Worm (Caenorhabditis elegans) whole organism, young adult: ENCODE measurements around the gene vab-23.
A peak's percentile ranks its signal among the peaks of the same experiment; 100 is the strongest.

ENCODE experiments used
- B0035.1 ChIP-seq: sonication (generic microtip); optimal IDR thresholded peaks from 2 replicates; lab custom pipeline; 2016; ENCODE audit warnings: missing genetic modification characterization, mild to moderate bottlenecking, missing compliant biosample characterization, missing genotype, missing genetic modification reagents
- B0261.1 ChIP-seq: sonication (generic microtip); optimal IDR thresholded peaks from 2 replicates; lab custom pipeline; 2016; ENCODE audit warnings: mild to moderate bottlenecking, missing genetic modification characterization, moderate library complexity, missing compliant biosample characterization
- C06A6.2 ChIP-seq: fragments of 200-800 bp; sonication (Bioruptor generic); conservative IDR thresholded peaks from 2 replicates; pipeline ENCODE4 v1.3.6; 2022; ENCODE audit warnings: missing genetic modification characterization, missing compliant biosample characterization
- C17E4.6 ChIP-seq: fragments of 200-800 bp; sonication (Bioruptor generic); IDR thresholded peaks from 2 replicates; pipeline ENCODE4 v1.3.6; 2022; ENCODE audit warnings: missing genetic modification reagents, missing genetic modification characterization, missing compliant biosample characterization
- F37B4.10 ChIP-seq: fragments of 200-800 bp; sonication (Bioruptor generic); IDR thresholded peaks from 2 replicates; pipeline ENCODE4 v1.3.6; 2022; ENCODE audit warnings: missing genetic modification characterization, missing compliant biosample characterization
- F57A8.1 ChIP-seq: fragments of 200-800 bp; sonication (Bioruptor generic); optimal IDR thresholded peaks from 2 replicates; lab custom pipeline; 2018; ENCODE audit warnings: mild to moderate bottlenecking, missing genetic modification characterization, moderate library complexity, missing compliant biosample characterization
- K12H6.12 ChIP-seq: fragments of 200-800 bp; sonication (Bioruptor generic); optimal IDR thresholded peaks from 2 replicates; lab custom pipeline; 2018; ENCODE audit warnings: mild to moderate bottlenecking, missing genetic modification characterization, missing compliant biosample characterization
- T26A5.8 ChIP-seq: sonication (generic microtip); optimal IDR thresholded peaks from 2 replicates; lab custom pipeline; 2016; ENCODE audit warnings: missing genetic modification characterization, missing compliant biosample characterization
- Y67H2A.10 ChIP-seq: fragments of 200-800 bp; sonication (Bioruptor generic); conservative IDR thresholded peaks from 2 replicates; pipeline ENCODE4 v1.3.6; 2022; ENCODE audit warnings: missing genetic modification reagents, missing genetic modification characterization, missing compliant biosample characterization
- Y79H2A.3 ChIP-seq: fragments of 200-800 bp; sonication (Bioruptor generic); conservative IDR thresholded peaks from 2 replicates; pipeline ENCODE4 v1.3.6; 2022; ENCODE audit warnings: missing genetic modification reagents, missing genetic modification characterization, missing compliant biosample characterization
- ceh-27 ChIP-seq: fragments of 200-800 bp; sonication (Bioruptor generic); optimal IDR thresholded peaks from 2 replicates; lab custom pipeline; 2018; ENCODE audit warnings: mild to moderate bottlenecking, missing genetic modification characterization, moderate library complexity, missing compliant biosample characterization
- egl-18 ChIP-seq: fragments of 200-800 bp; sonication (Bioruptor generic); IDR thresholded peaks from 2 replicates; pipeline ENCODE4 v1.3.6; 2022; ENCODE audit warnings: missing genetic modification reagents, missing genetic modification characterization, missing compliant biosample characterization
- fkh-3 ChIP-seq: sonication (generic microtip); optimal IDR thresholded peaks from 2 replicates; lab custom pipeline; 2016; ENCODE audit warnings: mild to moderate bottlenecking, missing genetic modification characterization, missing compliant biosample characterization
- hlh-12 ChIP-seq: sonication (generic microtip); optimal IDR thresholded peaks from 2 replicates; lab custom pipeline; 2016; ENCODE audit warnings: missing genetic modification characterization, missing compliant biosample characterization
- hmg-1.2 ChIP-seq: fragments of 200-800 bp; sonication (Bioruptor generic); IDR thresholded peaks from 2 replicates; pipeline ENCODE4 v1.3.6; 2022; ENCODE audit warnings: missing genetic modification reagents, missing genetic modification characterization, missing compliant biosample characterization
- hmg-20 ChIP-seq: fragments of 200-800 bp; sonication (Bioruptor generic); IDR thresholded peaks from 2 replicates; pipeline ENCODE4 v1.3.6; 2022; ENCODE audit warnings: missing genetic modification reagents, missing genetic modification characterization, missing compliant biosample characterization
- let-607 ChIP-seq, 2 experiments: fragments of 200-800 bp in 1 of 2; sonication (Bioruptor generic) in 1 of 2; sonication (generic microtip) in 1 of 2; optimal IDR thresholded peaks; 2 replicates each; lab custom pipeline; 2016 to 2018; ENCODE audit warnings: mild to moderate bottlenecking in 2 of 2, missing compliant biosample characterization in 2 of 2, missing genetic modification characterization in 2 of 2, moderate library complexity in 2 of 2, missing genotype in 1 of 2
- lsy-27 ChIP-seq: sonication (generic microtip); optimal IDR thresholded peaks from 2 replicates; lab custom pipeline; 2017; ENCODE audit warnings: missing genetic modification characterization, mild to moderate bottlenecking, missing compliant biosample characterization, antibody characterized with exemption, missing genotype, borderline replicate concordance; ENCODE audit not compliant: insufficient read depth
- madf-10 ChIP-seq: sonication (generic microtip); optimal IDR thresholded peaks from 2 replicates; lab custom pipeline; 2016; ENCODE audit warnings: mild to moderate bottlenecking, missing genetic modification characterization, missing compliant biosample characterization
- mcd-1 ChIP-seq: fragments of 200-800 bp; sonication (Bioruptor generic); IDR thresholded peaks from 2 replicates; pipeline ENCODE4 v1.3.6; 2022; ENCODE audit warnings: missing genetic modification reagents, missing genetic modification characterization, missing compliant biosample characterization
- mel-28 ChIP-seq: sonication (generic microtip); optimal IDR thresholded peaks from 2 replicates; lab custom pipeline; 2016; ENCODE audit warnings: borderline replicate concordance, mild to moderate bottlenecking, missing genetic modification characterization, missing compliant biosample characterization
- mes-4 ChIP-seq: sonication (generic microtip); optimal IDR thresholded peaks from 2 replicates; lab custom pipeline; 2016; ENCODE audit warnings: missing genotype, missing genetic modification characterization, missing compliant biosample characterization
- nhr-120 ChIP-seq: fragments of 200-800 bp; sonication (Bioruptor generic); IDR thresholded peaks from 2 replicates; pipeline ENCODE4 v1.3.6; 2022; ENCODE audit warnings: missing genetic modification characterization, missing compliant biosample characterization
- nhr-80 ChIP-seq: sonication (generic microtip); optimal IDR thresholded peaks from 2 replicates; lab custom pipeline; 2016; ENCODE audit warnings: missing genetic modification characterization, missing compliant biosample characterization
- nhr-90 ChIP-seq: sonication (generic microtip); optimal IDR thresholded peaks from 2 replicates; lab custom pipeline; 2016; ENCODE audit warnings: missing genotype, mild to moderate bottlenecking, missing genetic modification characterization, missing compliant biosample characterization
- rpc-1 ChIP-seq, 2 experiments: fragments of 150-350 bp in 1 of 2; sonication (generic microtip) in 1 of 2; optimal IDR thresholded peaks; 2 replicates each; lab custom pipeline; 2014 to 2018; ENCODE audit warnings: missing biosample characterization in 1 of 2, missing genetic modification characterization in 1 of 2, missing genetic modification reagents in 1 of 2, missing genotype in 1 of 2
- snpc-1.3 ChIP-seq: sonication (generic microtip); optimal IDR thresholded peaks from 2 replicates; lab custom pipeline; 2017; ENCODE audit warnings: missing genetic modification characterization, mild to moderate bottlenecking, missing compliant biosample characterization, antibody characterized with exemption, moderate library complexity, missing genotype, missing genetic modification reagents; ENCODE audit not compliant: insufficient read depth
- somi-1 ChIP-seq: fragments of 200-800 bp; sonication (Bioruptor generic); optimal IDR thresholded peaks from 2 replicates; lab custom pipeline; 2018; ENCODE audit warnings: mild to moderate bottlenecking, missing genetic modification characterization, missing compliant biosample characterization
- tbx-9 ChIP-seq: sonication (generic microtip); optimal IDR thresholded peaks from 2 replicates; lab custom pipeline; 2016; ENCODE audit warnings: borderline replicate concordance, missing genetic modification characterization, inconsistent platforms, missing compliant biosample characterization
- unc-62 ChIP-seq: fragments of 150-350 bp; optimal IDR thresholded peaks from 2 replicates; lab custom pipeline; 2014; ENCODE audit warnings: missing biosample characterization, missing genetic modification reagents, missing genetic modification characterization
- zfh-2 ChIP-seq: fragments of 200-800 bp; sonication (Bioruptor generic); conservative IDR thresholded peaks from 2 replicates; pipeline ENCODE4 v1.3.6; 2022; ENCODE audit warnings: missing genetic modification reagents, missing genetic modification characterization, missing compliant biosample characterization
- zim-3 ChIP-seq: sonication (generic microtip); optimal IDR thresholded peaks from 2 replicates; lab custom pipeline; 2017; ENCODE audit warnings: mild to moderate bottlenecking, missing genetic modification characterization, moderate library complexity, missing compliant biosample characterization

Gene vab-23

DNA sequence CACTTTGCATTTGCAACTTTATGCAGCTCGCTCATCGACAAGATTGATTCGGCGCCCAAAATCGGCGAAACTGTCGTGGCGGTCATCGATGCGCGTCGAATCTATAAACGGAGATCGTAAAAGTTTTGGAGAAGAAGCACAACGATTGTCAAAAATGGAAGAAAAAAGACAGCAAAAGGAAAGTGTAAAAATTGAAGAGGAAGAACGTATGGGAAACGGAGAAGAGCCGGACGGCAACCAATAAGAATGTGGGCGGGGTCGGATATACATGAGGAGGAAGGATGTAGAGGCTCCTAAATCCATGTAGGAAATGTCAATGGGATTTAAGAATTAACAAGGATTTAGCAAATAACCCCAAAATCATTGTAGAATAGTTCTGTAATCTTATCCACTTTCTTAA is at the start of gene vab-23:
TSS of gene vab-23 (minus strand) at position 101 of the 400 bp plus-strand sequence.
- TF ChIP-seq rpc-1 (optimal IDR thresholded peaks at IDR 0.05; lab: Kevin White, UChicago): no peak
- TF ChIP-seq rpc-1 (tag; optimal IDR thresholded peaks at IDR 0.05; lab: Kevin White, UChicago): no peak
- no peak for TF ChIP-seq somi-1 (GFP tag; lab: Kevin White, UChicago)
- TF ChIP-seq unc-62 (GFP tag; lab: Kevin White, UChicago): no peak
- TF ChIP-seq K12H6.12 (tag; lab: Kevin White, UChicago): no peak
- TF ChIP-seq nhr-120: no peak
- TF ChIP-seq ceh-27 (GFP tag; lab: Kevin White, UChicago): no peak
- TF ChIP-seq mes-4: no peak
- TF ChIP-seq B0035.1 (tag; lab: Kevin White, UChicago): no peak
- no peak for TF ChIP-seq F57A8.1 (GFP tag; lab: Kevin White, UChicago)
- TF ChIP-seq lsy-27 (tag; lab: Kevin White, UChicago): no peak
- no peak for TF ChIP-seq Y67H2A.10 (GFP tag; lab: Robert Waterston, UW)

DNA sequence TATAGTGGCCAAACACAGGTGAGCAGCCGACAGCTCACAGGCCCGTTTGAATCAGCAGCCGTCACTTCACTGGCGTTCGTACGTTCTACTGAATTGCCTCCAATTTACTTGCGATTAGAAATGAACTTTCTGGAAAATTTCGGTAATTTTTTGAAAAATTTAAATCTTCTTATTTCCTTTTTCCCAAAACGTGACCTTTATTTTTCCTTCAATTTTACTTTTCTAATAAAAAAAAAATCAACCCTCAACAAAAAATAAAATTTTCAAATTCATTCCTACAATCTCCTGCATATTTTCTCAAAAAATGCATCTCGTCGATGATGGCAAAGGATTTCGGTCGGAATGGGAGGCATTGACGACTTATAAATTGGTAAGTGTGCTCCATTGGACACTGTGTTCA is 47.4 kb upstream of the vab-23 start, which contains the start of gene W03C9.8:
TSS of gene W03C9.8 (plus strand) at position 301 of the 400 bp plus-strand sequence.
- TF ChIP-seq madf-10: no peak

DNA sequence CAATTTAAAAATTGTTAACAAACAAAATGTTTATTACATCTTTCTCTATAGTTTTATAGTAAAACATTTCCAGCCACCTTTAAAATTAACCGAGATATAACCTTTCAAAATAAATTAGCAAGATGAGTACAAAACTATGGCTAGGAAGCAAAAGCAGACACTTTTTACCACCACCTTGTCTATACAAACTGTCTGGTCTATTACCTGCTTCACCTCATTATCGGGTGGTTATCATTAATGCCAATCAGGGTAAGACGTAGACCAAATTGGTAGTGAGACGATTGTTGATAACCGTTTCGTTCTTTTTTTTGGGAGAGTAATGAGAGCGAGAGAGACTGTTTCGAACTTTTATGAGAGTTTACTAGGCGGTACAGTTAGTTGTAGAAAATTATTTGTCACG is 35.4 kb upstream of the vab-23 start:
- TF ChIP-seq nhr-80 (tag; lab: Kevin White, UChicago) (peak; percentile 54), fkh-3 (no peak)

DNA sequence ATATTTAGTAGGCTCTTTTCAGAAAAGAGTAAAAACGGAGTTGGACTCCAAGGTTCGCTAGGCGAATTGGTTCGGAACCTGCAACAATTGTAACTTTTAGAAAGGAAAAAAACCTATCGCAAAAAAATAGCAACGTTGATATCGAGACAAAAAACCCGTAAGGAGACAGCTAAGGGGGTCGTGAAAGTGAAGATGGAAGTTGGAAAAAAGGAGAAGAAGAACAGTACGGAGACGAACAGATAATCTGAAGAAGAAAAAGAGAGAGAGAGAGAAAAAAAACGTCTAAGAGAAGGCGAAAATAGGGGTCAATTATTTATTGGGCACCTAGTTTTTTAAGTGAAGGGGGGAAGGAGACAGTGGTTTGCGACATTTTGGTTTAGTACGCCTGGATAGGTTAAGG is 34.3 kb upstream of the vab-23 start, which contains the start of gene lin-29:
TSS of gene lin-29 (minus strand) at position 78 of the 400 bp plus-strand sequence.
- TF ChIP-seq C17E4.6 (GFP tag; lab: Robert Waterston, UW): no peak
- no peak for TF ChIP-seq mcd-1
- no peak for TF ChIP-seq T26A5.8 (tag; lab: Kevin White, UChicago)
- no peak for TF ChIP-seq mel-28 (tag; lab: Kevin White, UChicago)
- no peak for TF ChIP-seq C06A6.2 (GFP tag; lab: Robert Waterston, UW)
- TF ChIP-seq zfh-2 (GFP tag; lab: Robert Waterston, UW): no peak
- TF ChIP-seq hmg-1.2 (GFP tag; lab: Robert Waterston, UW): no peak
- no peak for TF ChIP-seq B0261.1 (tag; lab: Kevin White, UChicago)
- TF ChIP-seq nhr-90 (tag; lab: Kevin White, UChicago): no peak
- no peak for TF ChIP-seq F37B4.10
- no peak for TF ChIP-seq tbx-9 (tag; lab: Kevin White, UChicago)
- no peak for TF ChIP-seq B0035.1 (tag; lab: Kevin White, UChicago)
- TF ChIP-seq Y79H2A.3 (GFP tag; lab: Robert Waterston, UW): no peak
- TF ChIP-seq, all 124 proteins: peak for 0

DNA sequence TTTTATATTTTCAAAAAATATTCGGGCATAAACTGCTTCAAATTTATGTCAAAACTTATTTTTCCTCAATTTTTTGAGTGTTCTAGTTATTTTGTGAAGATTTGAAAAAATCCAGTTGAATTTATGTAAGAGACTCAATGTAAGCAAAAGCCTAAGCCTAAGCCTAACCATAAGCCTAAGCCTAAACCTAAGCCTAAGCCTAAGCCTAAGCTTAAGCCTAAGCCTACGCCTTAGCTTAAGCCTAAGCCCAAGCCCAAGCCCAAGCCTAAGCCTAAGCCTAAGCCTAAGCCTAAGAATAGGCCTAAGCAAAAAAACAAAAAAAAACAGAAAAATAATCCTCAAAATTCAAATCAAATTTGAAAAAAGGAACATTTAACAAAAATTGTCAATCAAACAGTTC is 29.1 kb upstream of the vab-23 start:
- TF ChIP-seq let-607 (tag; optimal IDR thresholded peaks at IDR 0.05; lab: Kevin White, UChicago): no peak
- TF ChIP-seq hmg-20 (GFP tag; lab: Robert Waterston, UW): no peak
- TF ChIP-seq hlh-12: no peak
- TF ChIP-seq snpc-1.3: no peak
- no peak for TF ChIP-seq unc-62 (GFP tag; lab: Kevin White, UChicago)
- TF ChIP-seq zim-3 (tag; lab: Kevin White, UChicago): no peak
- no peak for TF ChIP-seq egl-18 (GFP tag; lab: Robert Waterston, UW)
- no peak for TF ChIP-seq nhr-120
